Fruit fly (Drosophila melanogaster): ENCODE measurements around the gene dop.

The dop gene

dm6 chr3L:15587445-15588381 lies 21.9 kb downstream of the dop start, which contains the start of gene CG7656 (continued):
- TF ChIP-seq run (tag; optimal IDR thresholded peaks at IDR 0.05): no peak
- no peak for TF ChIP-seq unc-4 (GFP tag; IDR thresholded peaks at IDR 0.05; ENCODE audit: partially characterized antibody)
- TF ChIP-seq vvl (GFP tag; IDR thresholded peaks at IDR 0.05): peak; percentile 61
- no peak for TF ChIP-seq nom (GFP tag; optimal IDR thresholded peaks at IDR 0.05)
- TF ChIP-seq fd102C (GFP tag; optimal IDR thresholded peaks at IDR 0.05): peak; percentile 2
- peak; percentile 80 for TF ChIP-seq pnt (GFP tag; optimal IDR thresholded peaks at IDR 0.05)
- TF ChIP-seq NfI (GFP tag; optimal IDR thresholded peaks at IDR 0.05): peak; percentile 73
- no peak for TF ChIP-seq CG2202 (tag; optimal IDR thresholded peaks at IDR 0.05)
- peak; percentile 84 for TF ChIP-seq CG11456 (GFP tag; IDR thresholded peaks at IDR 0.05)
- TF ChIP-seq slou (GFP tag; optimal IDR thresholded peaks at IDR 0.05): peak; percentile 19
- TF ChIP-seq CG11696 (GFP tag; IDR thresholded peaks at IDR 0.05): peak; percentile 94
- TF ChIP-seq dmrt99B (tag; optimal IDR thresholded peaks at IDR 0.05): peak; percentile 50
- TF ChIP-seq CG15479 (GFP tag; optimal IDR thresholded peaks at IDR 0.05): no peak
- no peak for TF ChIP-seq C15 (GFP tag; IDR thresholded peaks at IDR 0.05)
- peak; percentile 52 for TF ChIP-seq CG32772 (GFP tag; IDR thresholded peaks at IDR 0.05)
- peak; percentile 66 for TF ChIP-seq YL-1 (GFP tag; optimal IDR thresholded peaks at IDR 0.05)
- peak; percentile 28 for TF ChIP-seq CG33557 (GFP tag; optimal IDR thresholded peaks at IDR 0.05)
- TF ChIP-seq esg (GFP tag; conservative IDR thresholded peaks at IDR 0.05): no peak
- TF ChIP-seq CG6854 (GFP tag; optimal IDR thresholded peaks at IDR 0.05): peak; percentile 10
- TF ChIP-seq D (optimal IDR thresholded peaks at IDR 0.05): no peak
- no peak for TF ChIP-seq D (GFP tag; optimal IDR thresholded peaks at IDR 0.05)
- peak; percentile 83 for TF ChIP-seq chn (GFP tag; optimal IDR thresholded peaks at IDR 0.05)
- TF ChIP-seq disco-r (GFP tag; optimal IDR thresholded peaks at IDR 0.05): no peak
- peak; percentile 52 for TF ChIP-seq CG9215 (GFP tag; IDR thresholded peaks at IDR 0.05)
- TF ChIP-seq klu (GFP tag; IDR thresholded peaks at IDR 0.05): no peak
- peak; percentile 20 for TF ChIP-seq CG15269 (tag; optimal IDR thresholded peaks at IDR 0.05)
- no peak for TF ChIP-seq sim (GFP tag; IDR thresholded peaks at IDR 0.05)
- peak; percentile 45; the same call in 1 of the 2 replicates for TF ChIP-seq CG10321 (GFP tag; IDR thresholded peaks at IDR 0.05)
- TF ChIP-seq Atf-2 (GFP tag; optimal IDR thresholded peaks at IDR 0.05): peak; percentile 71
- TF ChIP-seq Doc2 (GFP tag; IDR thresholded peaks at IDR 0.05): no peak
- TF ChIP-seq CG12299 (tag; optimal IDR thresholded peaks at IDR 0.05): no peak
- no peak for TF ChIP-seq Deaf1 (tag; optimal IDR thresholded peaks at IDR 0.05)
- no peak for TF ChIP-seq sima (GFP tag; optimal IDR thresholded peaks at IDR 0.05)
- no peak for TF ChIP-seq Oaz (GFP tag; IDR thresholded peaks at IDR 0.05)
- TF ChIP-seq gem (tag; optimal IDR thresholded peaks at IDR 0.05): peak; percentile 50
- no peak for TF ChIP-seq CG30431 (GFP tag; optimal IDR thresholded peaks at IDR 0.05)
- TF ChIP-seq nau (GFP tag; optimal IDR thresholded peaks at IDR 0.05): no peak
- TF ChIP-seq peb (GFP tag; IDR thresholded peaks at IDR 0.05): no peak
- peak; percentile 2 for TF ChIP-seq CG12659 (GFP tag; optimal IDR thresholded peaks at IDR 0.05)
- no peak for TF ChIP-seq ham (GFP tag; IDR thresholded peaks at IDR 0.05)
- peak; percentile 37 for TF ChIP-seq zen (tag; optimal IDR thresholded peaks at IDR 0.05)
- TF ChIP-seq fd96Cb (tag; optimal IDR thresholded peaks at IDR 0.05): no peak
- TF ChIP-seq hkb (optimal IDR thresholded peaks at IDR 0.05): no peak
- peak; percentile 75 for TF ChIP-seq hkb (GFP tag; IDR thresholded peaks at IDR 0.05)
- no peak for TF ChIP-seq Hr39 (optimal IDR thresholded peaks at IDR 0.05)
- peak; percentile 19 for TF ChIP-seq Sox102F (GFP tag; optimal IDR thresholded peaks at IDR 0.05)
- TF ChIP-seq CG11398 (GFP tag; optimal IDR thresholded peaks at IDR 0.05): peak; percentile 71
- peak; percentile 35 for TF ChIP-seq CG2875 (GFP tag; optimal IDR thresholded peaks at IDR 0.05)
- no peak for TF ChIP-seq CG14710 (tag; optimal IDR thresholded peaks at IDR 0.05)
- peak; percentile 60; the same call in 1 of the 2 replicates for TF ChIP-seq Ada2b (GFP tag; IDR thresholded peaks at IDR 0.05)

All from whole organism, embryonic.